Worm (Caenorhabditis elegans) whole organism, L4/young adult: ENCODE measurements around the gene fbxa-39.

Experiments
- W03F9.2 ChIP-seq: fragments of 150-350 bp; optimal IDR thresholded peaks from 2 replicates; lab custom pipeline; 2014; ENCODE audit warnings: missing biosample characterization, missing genetic modification characterization
- dao-5 ChIP-seq: sonication (generic microtip); optimal IDR thresholded peaks from 2 replicates; lab custom pipeline; 2016; ENCODE audit warnings: missing genotype, missing genetic modification characterization, moderate library complexity, missing compliant biosample characterization
- him-1 ChIP-seq: sonication (generic microtip); optimal IDR thresholded peaks from 2 replicates; lab custom pipeline; 2016; ENCODE audit warnings: missing genotype, missing genetic modification reagents, missing genetic modification characterization, missing compliant biosample characterization

DNA sequence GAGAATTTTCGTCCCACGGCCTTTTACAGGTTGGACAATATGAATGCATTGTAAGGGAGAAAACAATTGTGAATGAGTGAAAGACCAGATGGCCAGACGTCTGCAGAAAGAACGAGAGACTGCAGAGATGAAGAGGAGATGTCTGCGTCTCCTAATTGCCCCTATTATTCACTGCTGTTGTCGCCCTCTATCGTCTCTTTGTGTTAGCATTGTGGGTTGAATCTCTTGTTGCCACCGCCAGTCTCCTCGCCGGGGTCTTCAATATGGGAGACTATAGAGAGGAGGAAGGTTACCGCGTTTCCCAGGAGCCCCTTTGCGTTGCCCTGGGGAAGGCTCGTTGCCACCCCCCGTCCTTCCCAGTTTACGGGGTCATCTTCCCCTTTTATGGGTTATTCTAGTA, 32.0 kb downstream of the fbxa-39 start, which contains the start of gene Y54F10BM.9:
- no peak for TF ChIP-seq him-1 (tag; lab: Kevin White, UChicago)
- TF ChIP-seq dao-5 (tag; lab: Kevin White, UChicago), result no peak
- no peak for TF ChIP-seq W03F9.2 (tag; lab: Kevin White, UChicago)
